Worm (Caenorhabditis elegans) whole organism, dauer: ENCODE measurements around the gene exo-1.

Experiments used
- unc-62 ChIP-seq: sonication (generic microtip); optimal IDR thresholded peaks from 2 replicates; lab custom pipeline; 2017; ENCODE audit warnings: missing biosample characterization, missing genetic modification reagents, missing genetic modification characterization

Gene exo-1

ce11 chrIII:13404418-13404817, 18.9 kb upstream of the exo-1 start, which contains the start of gene ttr-52:
ttr-52 (plus strand) TSS chrIII:13404718.
- TF ChIP-seq unc-62: no peak

ce11 chrIII:13405504-13405903, 17.8 kb upstream of the exo-1 start, which contains the start of gene nas-1:
nas-1 (plus strand) TSS chrIII:13405804.
- TF ChIP-seq unc-62: no peak

ce11 chrIII:13409498-13409897, 13.8 kb upstream of the exo-1 start, which contains the start of gene myo-6:
myo-6 (plus strand) TSS chrIII:13409798.
- TF ChIP-seq unc-62: no peak

- TF ChIP-seq unc-62: no peak
Observed at ce11 chrIII:13411202-13411601, 12.1 kb upstream of the exo-1 start.

- TF ChIP-seq unc-62: no peak
Observed at ce11 chrIII:13418975-13419374, 4.3 kb upstream of the exo-1 start.

- TF ChIP-seq unc-62: no peak
Observed at ce11 chrIII:13426036-13426435, 2.7 kb downstream of the exo-1 start, which contains the start of gene cope-1. cope-1 (plus strand) TSS chrIII:13426264.

- TF ChIP-seq unc-62: no peak
Observed at ce11 chrIII:13427817-13428216, 4.5 kb downstream of the exo-1 start.

ce11 chrIII:13429668-13430067, 6.4 kb downstream of the exo-1 start, which contains the start of gene bli-5:
bli-5 (minus strand) TSS chrIII:13429768.
- no peak for TF ChIP-seq unc-62

ce11 chrIII:13430162-13430561, 6.8 kb downstream of the exo-1 start, which contains the start of gene trf-1:
trf-1 (plus strand) TSS chrIII:13430462.
- TF ChIP-seq unc-62: no peak

- no peak for TF ChIP-seq unc-62
Observed at ce11 chrIII:13434404-13434803, 11.1 kb downstream of the exo-1 start, which contains the start of gene F45G2.7. F45G2.7 (minus strand) TSS chrIII:13434504.

- no peak for TF ChIP-seq unc-62
Observed at ce11 chrIII:13435570-13435969, 12.3 kb downstream of the exo-1 start, which contains the start of gene F45G2.8. F45G2.8 (minus strand) TSS chrIII:13435670.

ce11 chrIII:13436843-13437242, 13.5 kb downstream of the exo-1 start, which contains the start of gene F45G2.9:
F45G2.9 (minus strand) TSS chrIII:13436943.
- TF ChIP-seq unc-62: no peak

- TF ChIP-seq unc-62: no peak
Observed at ce11 chrIII:13439415-13439814, 16.1 kb downstream of the exo-1 start, which contains the start of gene ciao-2B. ciao-2B (minus strand) TSS chrIII:13439544.

- TF ChIP-seq unc-62: no peak
Observed at ce11 chrIII:13452824-13453223, 29.5 kb downstream of the exo-1 start.

- TF ChIP-seq unc-62: no peak
Observed at ce11 chrIII:13455207-13455606, 31.9 kb downstream of the exo-1 start, which contains the start of gene cua-1. cua-1 (minus strand) TSS chrIII:13455307.

ce11 chrIII:13455816-13456215, 32.5 kb downstream of the exo-1 start:
- TF ChIP-seq unc-62: no peak

- TF ChIP-seq unc-62: no peak
Observed at ce11 chrIII:13457305-13457704, 34.0 kb downstream of the exo-1 start.

- TF ChIP-seq unc-62: no peak
Observed at ce11 chrIII:13458978-13459596, 35.8 kb downstream of the exo-1 start, which contains the start of gene tag-164. tag-164 (plus strand) TSS chrIII:13459546.
